Worm (Caenorhabditis elegans) whole organism, L4 larva: ENCODE data around the gene magi-1.

Experiments
- F26F4.8 ChIP-seq: fragments of 200-800 bp; sonication (Bioruptor generic); conservative IDR thresholded peaks from 2 replicates; pipeline ENCODE4 v1.3.6; 2022; ENCODE audit warnings: missing genetic modification characterization, missing compliant biosample characterization
- F37D6.2 ChIP-seq: sonication (generic microtip); optimal IDR thresholded peaks from 2 replicates; lab custom pipeline; 2016; ENCODE audit warnings: mild to moderate bottlenecking, missing genetic modification characterization, missing compliant biosample characterization
- F44E2.7 ChIP-seq: fragments of 200-800 bp; sonication (Bioruptor generic); IDR thresholded peaks from 2 replicates; pipeline ENCODE4 v2.1.2; 2022; ENCODE audit warnings: missing genetic modification characterization, missing compliant biosample characterization
- R02D3.7 ChIP-seq: fragments of 150-350 bp; sonication (generic microtip); optimal IDR thresholded peaks from 3 replicates; lab custom pipeline; 2014; ENCODE audit warnings: missing biosample characterization, missing genetic modification characterization
- T20F7.1 ChIP-seq: fragments of 200-800 bp; sonication (Bioruptor generic); optimal IDR thresholded peaks from 2 replicates; lab custom pipeline; 2018; ENCODE audit warnings: mild to moderate bottlenecking, missing genetic modification characterization, missing compliant biosample characterization
- Y48G9A.11 ChIP-seq: fragments of 200-800 bp; sonication (Bioruptor generic); IDR thresholded peaks from 2 replicates; pipeline ENCODE4 v1.3.6; 2022; ENCODE audit warnings: missing genetic modification reagents, missing genetic modification characterization, missing compliant biosample characterization
- Y75B8A.6 ChIP-seq: fragments of 200-800 bp; sonication (Bioruptor generic); IDR thresholded peaks from 2 replicates; pipeline ENCODE4 v1.3.6; 2022; ENCODE audit warnings: missing genetic modification reagents, missing genetic modification characterization, missing compliant biosample characterization
- ZK337.2 ChIP-seq: fragments of 200-800 bp; sonication (Bioruptor generic); IDR thresholded peaks from 2 replicates; pipeline ENCODE4 v1.3.6; 2022; ENCODE audit warnings: missing genetic modification reagents, missing genetic modification characterization, missing compliant biosample characterization
- ZK546.5 ChIP-seq, 2 experiments: sonication (generic microtip); optimal IDR thresholded peaks; 2 replicates each; lab custom pipeline; 2017; ENCODE audit warnings: missing biosample characterization in 2 of 2, missing genetic modification characterization in 2 of 2
- aha-1 ChIP-seq: fragments of 150-350 bp; peaks from one replicate; lab custom pipeline; 2014; ENCODE audit warnings: missing biosample characterization, missing genetic modification characterization
- ama-1 ChIP-seq: fragments of 150-350 bp; optimal IDR thresholded peaks from 2 replicates; lab custom pipeline; 2014; ENCODE audit warnings: inconsistent platforms, mixed read lengths
- ceh-20 ChIP-seq: fragments of 200-800 bp; sonication (Bioruptor generic); IDR thresholded peaks from 2 replicates; pipeline ENCODE4 v1.3.6; 2022; ENCODE audit warnings: missing genetic modification reagents, missing genetic modification characterization, missing compliant biosample characterization
- ceh-28 ChIP-seq: fragments of 150-350 bp; optimal IDR thresholded peaks from 2 replicates; lab custom pipeline; 2014; ENCODE audit warnings: missing biosample characterization, missing genetic modification reagents, missing genetic modification characterization
- ceh-62 ChIP-seq: sonication (generic microtip); optimal IDR thresholded peaks from 2 replicates; lab custom pipeline; 2017; ENCODE audit warnings: missing biosample characterization, missing genetic modification characterization
- ceh-82 ChIP-seq: sonication (generic microtip); optimal IDR thresholded peaks from 2 replicates; lab custom pipeline; 2017; ENCODE audit warnings: missing biosample characterization, missing genetic modification characterization
- ctbp-1 ChIP-seq: fragments of 200-800 bp; sonication (Bioruptor generic); IDR thresholded peaks from 2 replicates; pipeline ENCODE4 v1.3.6; 2022; ENCODE audit warnings: missing genetic modification reagents, missing genetic modification characterization, missing compliant biosample characterization
- daf-16 ChIP-seq, 3 experiments: sonication (generic microtip); optimal IDR thresholded peaks; 2 replicates each; lab custom pipeline; 2016 to 2017; ENCODE audit warnings: missing genetic modification characterization in 3 of 3, missing genetic modification reagents in 3 of 3, mild to moderate bottlenecking in 2 of 3, missing compliant biosample characterization in 2 of 3, missing biosample characterization in 1 of 3, moderate library complexity in 1 of 3
- dmd-6 ChIP-seq: fragments of 200-800 bp; sonication (Bioruptor generic); IDR thresholded peaks from 2 replicates; pipeline ENCODE4 v1.3.6; 2022; ENCODE audit warnings: missing genetic modification reagents, missing genetic modification characterization, missing compliant biosample characterization
- dmd-9 ChIP-seq: fragments of 200-800 bp; sonication (Bioruptor generic); IDR thresholded peaks from 2 replicates; pipeline ENCODE4 v1.3.6; 2022; ENCODE audit warnings: missing genetic modification reagents, missing genetic modification characterization, missing compliant biosample characterization
- duxl-1 ChIP-seq: sonication (generic microtip); optimal IDR thresholded peaks from 2 replicates; lab custom pipeline; 2016; ENCODE audit warnings: mild to moderate bottlenecking, missing genetic modification characterization, moderate library complexity, missing compliant biosample characterization; ENCODE audit not compliant: poor library complexity
- dve-1 ChIP-seq: sonication (generic microtip); optimal IDR thresholded peaks from 2 replicates; lab custom pipeline; 2017; ENCODE audit warnings: antibody characterized with exemption, mild to moderate bottlenecking, missing genetic modification characterization, missing compliant biosample characterization; ENCODE audit not compliant: insufficient read depth
- fkh-10 ChIP-seq: fragments of 150-350 bp; optimal IDR thresholded peaks from 2 replicates; lab custom pipeline; 2014; ENCODE audit warnings: missing biosample characterization, missing genetic modification reagents, missing genetic modification characterization
- hif-1 ChIP-seq, 2 experiments: sonication (generic microtip); optimal IDR thresholded peaks; 2 replicates each; lab custom pipeline; 2016 to 2017; ENCODE audit warnings: missing compliant biosample characterization in 2 of 2, missing genetic modification characterization in 2 of 2, missing genetic modification reagents in 2 of 2, missing genotype in 2 of 2, mild to moderate bottlenecking in 1 of 2
- hlh-11 ChIP-seq: fragments of 200-800 bp; sonication (Bioruptor generic); optimal IDR thresholded peaks from 2 replicates; lab custom pipeline; 2018; ENCODE audit warnings: mild to moderate bottlenecking, missing genetic modification characterization, missing compliant biosample characterization
- hlh-30 ChIP-seq: sonication (generic microtip); optimal IDR thresholded peaks from 2 replicates; lab custom pipeline; 2017; ENCODE audit warnings: antibody characterized with exemption, mild to moderate bottlenecking, missing genetic modification characterization, missing compliant biosample characterization; ENCODE audit not compliant: insufficient read depth
- hmg-1.1 ChIP-seq: fragments of 200-800 bp; sonication (Bioruptor generic); IDR thresholded peaks from 2 replicates; pipeline ENCODE4 v1.3.6; 2022; ENCODE audit warnings: missing genetic modification reagents, missing genetic modification characterization, missing compliant biosample characterization
- lir-3 ChIP-seq: sonication (generic microtip); optimal IDR thresholded peaks from 2 replicates; lab custom pipeline; 2016; ENCODE audit warnings: mild to moderate bottlenecking, missing genetic modification characterization, missing compliant biosample characterization
- lsy-2 ChIP-seq, 2 experiments: fragments of 150-350 bp in 1 of 2; sonication (generic microtip) in 1 of 2; optimal IDR thresholded peaks; 2 replicates each; lab custom pipeline; 2014 to 2017; ENCODE audit warnings: missing biosample characterization in 2 of 2, missing genetic modification characterization in 2 of 2
- mdl-1 ChIP-seq, 2 experiments: fragments of 150-350 bp in 1 of 2; sonication (generic microtip) in 1 of 2; optimal IDR thresholded peaks; 2 replicates each; lab custom pipeline; 2014 to 2017; ENCODE audit warnings: missing biosample characterization in 2 of 2, missing genetic modification characterization in 2 of 2
- mdt-29 ChIP-seq: fragments of 200-800 bp; sonication (Bioruptor generic); IDR thresholded peaks from 2 replicates; pipeline ENCODE4 v1.3.6; 2022; ENCODE audit warnings: missing genetic modification reagents, missing genetic modification characterization, missing compliant biosample characterization
- mep-1 ChIP-seq: fragments of 150-350 bp; sonication (generic microtip); optimal IDR thresholded peaks from 3 replicates; lab custom pipeline; 2014; ENCODE audit warnings: missing biosample characterization, missing genetic modification characterization
- nhr-11 ChIP-seq: fragments of 150-350 bp; optimal IDR thresholded peaks from 2 replicates; lab custom pipeline; 2014; ENCODE audit warnings: missing biosample characterization, missing genetic modification characterization
- nhr-25 ChIP-seq: sonication (generic microtip); optimal IDR thresholded peaks from 2 replicates; lab custom pipeline; 2017; ENCODE audit warnings: missing genetic modification characterization, mild to moderate bottlenecking, missing compliant biosample characterization, antibody characterized with exemption, moderate library complexity, borderline replicate concordance; ENCODE audit not compliant: insufficient read depth
- nhr-28 ChIP-seq: fragments of 150-350 bp; optimal IDR thresholded peaks from 2 replicates; lab custom pipeline; 2014; ENCODE audit warnings: missing biosample characterization, missing genetic modification characterization
- php-3 ChIP-seq: fragments of 200-800 bp; sonication (Bioruptor generic); IDR thresholded peaks from 2 replicates; pipeline ENCODE4 v1.3.6; 2022; ENCODE audit warnings: missing genetic modification reagents, missing genetic modification characterization, missing compliant biosample characterization
- pqm-1 ChIP-seq: sonication (generic microtip); optimal IDR thresholded peaks from 2 replicates; lab custom pipeline; 2017; ENCODE audit warnings: missing biosample characterization, missing genetic modification characterization
- rbr-2 ChIP-seq: sonication (generic microtip); optimal IDR thresholded peaks from 2 replicates; lab custom pipeline; 2016; ENCODE audit warnings: missing genotype, missing genetic modification characterization, missing compliant biosample characterization
- saeg-2 ChIP-seq: fragments of 200-800 bp; sonication (Bioruptor generic); IDR thresholded peaks from 2 replicates; pipeline ENCODE4 v1.3.6; 2022; ENCODE audit warnings: missing genetic modification reagents, missing genetic modification characterization, missing compliant biosample characterization
- set-16 ChIP-seq: fragments of 200-800 bp; sonication (Bioruptor generic); IDR thresholded peaks from 2 replicates; pipeline ENCODE4 v1.3.6; 2022; ENCODE audit warnings: missing genetic modification reagents, missing genetic modification characterization, missing compliant biosample characterization
- spr-1 ChIP-seq: sonication (generic microtip); optimal IDR thresholded peaks from 2 replicates; lab custom pipeline; 2016; ENCODE audit warnings: mild to moderate bottlenecking, missing genetic modification characterization, missing compliant biosample characterization
- zfp-2 ChIP-seq: sonication (generic microtip); optimal IDR thresholded peaks from 2 replicates; lab custom pipeline; 2016; ENCODE audit warnings: mild to moderate bottlenecking, missing genetic modification characterization, missing compliant biosample characterization
- zip-11 ChIP-seq: fragments of 200-800 bp; sonication (Bioruptor generic); IDR thresholded peaks from 2 replicates; pipeline ENCODE4 v1.3.6; 2022; ENCODE audit warnings: missing genetic modification characterization, missing compliant biosample characterization
- zip-2 ChIP-seq: fragments of 150-350 bp; optimal IDR thresholded peaks from 2 replicates; lab custom pipeline; 2014; ENCODE audit warnings: missing biosample characterization, missing genetic modification characterization
- ztf-11 ChIP-seq: fragments of 150-350 bp; optimal IDR thresholded peaks from 2 replicates; lab custom pipeline; 2014; ENCODE audit warnings: missing biosample characterization, missing genetic modification characterization
- ztf-7 ChIP-seq: fragments of 150-350 bp; optimal IDR thresholded peaks from 2 replicates; lab custom pipeline; 2014; ENCODE audit warnings: missing biosample characterization, missing genetic modification characterization

Gene magi-1

DNA sequence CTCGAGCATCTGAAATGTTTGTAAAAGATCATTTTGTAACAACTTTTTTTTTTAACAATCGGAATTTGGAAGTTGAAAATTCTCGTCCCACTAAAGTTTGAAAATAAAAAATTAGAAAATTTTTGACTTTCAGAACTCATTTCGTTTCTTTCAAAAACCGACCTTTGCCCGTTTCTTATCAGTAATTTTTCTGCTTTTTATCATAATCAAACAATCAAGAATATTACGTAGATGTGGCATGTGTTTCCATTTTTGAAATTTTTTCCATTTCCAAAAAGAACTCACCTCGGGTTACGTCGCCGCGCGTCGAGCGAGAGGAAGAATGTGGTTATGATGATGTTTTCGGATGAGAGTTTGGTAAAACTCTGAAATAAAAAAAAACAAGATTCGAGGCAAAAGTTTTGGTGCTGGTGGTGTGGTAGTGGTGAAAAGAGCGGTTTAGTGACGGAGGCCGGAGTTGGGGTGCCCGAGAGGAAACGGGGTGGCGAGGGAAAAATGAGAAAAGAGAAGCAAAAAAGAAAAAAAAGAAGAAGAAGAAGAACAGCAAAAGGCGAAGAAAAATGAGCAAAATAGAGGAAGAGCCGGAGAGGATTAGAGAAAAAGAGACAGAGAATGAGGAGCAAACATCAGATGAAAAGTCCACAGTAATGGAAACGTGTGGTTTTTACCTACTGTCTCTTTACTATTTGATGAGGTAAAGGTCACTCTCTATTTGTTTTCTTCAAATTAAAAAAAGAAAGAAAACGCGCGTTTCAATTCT, 46.0 kb downstream of the magi-1 start, which contains the start of gene T12A7.2 (continued):
- TF ChIP-seq duxl-1 (tag; lab: Kevin White, UChicago), result no peak
- no peak for TF ChIP-seq ceh-28 (tag; lab: Kevin White, UChicago)
- no peak for TF ChIP-seq Y75B8A.6 (GFP tag; lab: Robert Waterston, UW)
- no peak for TF ChIP-seq nhr-28 (tag; lab: Kevin White, UChicago)
- no peak for TF ChIP-seq zip-2 (tag; lab: Kevin White, UChicago)

ce11 chrIV:11765507-11765906, 50.7 kb downstream of the magi-1 start:
- TF ChIP-seq mdl-1 (tag; optimal IDR thresholded peaks at IDR 0.05; lab: Kevin White, UChicago) (peak in 1 of 2 experiments; percentile 58), rbr-2 (peak; percentile 73), zfp-2 (tag; lab: Kevin White, UChicago) (no peak), mep-1 (tag; lab: Kevin White, UChicago) (peak; percentile 52), F44E2.7 (GFP tag; lab: Robert Waterston, UW) (no peak), dmd-9 (GFP tag; lab: Robert Waterston, UW) (no peak), ceh-28 (tag; lab: Kevin White, UChicago) (peak; percentile 60), lsy-2 (tag; optimal IDR thresholded peaks at IDR 0.05; lab: Kevin White, UChicago) (peak; percentile 21 to 43), ZK337.2 (no peak), hmg-1.1 (GFP tag; lab: Robert Waterston, UW) (peak; percentile 50), zip-11 (GFP tag; lab: Robert Waterston, UW) (no peak), R02D3.7 (tag; lab: Kevin White, UChicago) (no peak), aha-1 (tag; lab: Kevin White, UChicago) (peak; percentile 74), F37D6.2 (tag; lab: Kevin White, UChicago) (peak; percentile 48), hif-1 (tag; optimal IDR thresholded peaks at IDR 0.05; lab: Kevin White, UChicago) (peak in 1 of 2 experiments; percentile 41), ctbp-1 (GFP tag; lab: Robert Waterston, UW) (peak; percentile 79), ceh-20 (GFP tag; lab: Robert Waterston, UW) (0 out of 2 replicates have a peak, but pooled peaks have one; percentile 49), fkh-10 (GFP tag; lab: Kevin White, UChicago) (peak; percentile 88), hlh-30 (peak; percentile 71), nhr-11 (tag; lab: Kevin White, UChicago) (peak; percentile 20), dmd-6 (GFP tag; lab: Robert Waterston, UW) (peak; percentile 14; the same call in 1 of the 2 replicates), F26F4.8 (GFP tag; lab: Robert Waterston, UW) (no peak), hlh-11 (tag; lab: Kevin White, UChicago) (peak; percentile 7)
- TF ChIP-seq, all 104 proteins: peak for 16

DNA sequence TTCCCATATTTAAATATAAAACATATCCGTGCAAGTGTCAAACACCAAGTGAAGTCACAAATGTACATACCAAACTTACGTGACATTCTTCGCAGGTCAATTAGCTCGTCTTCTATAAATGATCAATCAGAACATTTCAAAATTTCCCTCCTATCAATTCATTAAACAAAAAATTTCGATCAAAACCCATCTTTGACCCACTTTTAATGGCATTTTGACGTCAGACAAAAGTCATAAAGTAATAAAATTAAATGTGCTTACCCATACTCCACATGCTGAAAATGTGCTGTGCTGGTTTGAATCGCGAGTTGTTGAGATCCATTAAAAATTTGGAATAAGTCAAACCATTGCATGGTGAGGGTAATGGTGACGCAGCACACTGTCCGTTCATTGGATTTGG, 54.9 kb downstream of the magi-1 start:
- TF ChIP-seq ama-1 (lab: Kevin White, UChicago) (no peak), pqm-1 (tag; lab: Kevin White, UChicago) (no peak), ztf-7 (no peak), nhr-28 (tag; lab: Kevin White, UChicago) (peak; percentile 27), ZK546.5 (tag; optimal IDR thresholded peaks at IDR 0.05; lab: Kevin White, UChicago) (no peak), Y48G9A.11 (GFP tag; lab: Robert Waterston, UW) (no peak), php-3 (GFP tag; lab: Robert Waterston, UW) (no peak), set-16 (GFP tag; lab: Robert Waterston, UW) (no peak), lir-3 (tag; lab: Kevin White, UChicago) (no peak), hlh-11 (tag; lab: Kevin White, UChicago) (peak; percentile 7), T20F7.1 (GFP tag; lab: Kevin White, UChicago) (no peak), nhr-25 (tag; lab: Kevin White, UChicago) (no peak), daf-16 (GFP tag; optimal IDR thresholded peaks at IDR 0.05; lab: Kevin White, UChicago) (no peak), daf-16 (tag; optimal IDR thresholded peaks at IDR 0.05; lab: Kevin White, UChicago) (peak; percentile 36), dve-1 (tag; lab: Kevin White, UChicago) (peak; percentile 43), ztf-11 (no peak), spr-1 (no peak), ceh-62 (tag; lab: Kevin White, UChicago) (no peak), dmd-6 (GFP tag; lab: Robert Waterston, UW) (peak; percentile 79), mdt-29 (GFP tag; lab: Robert Waterston, UW) (no peak), saeg-2 (GFP tag; lab: Robert Waterston, UW) (no peak), ceh-82 (tag; lab: Kevin White, UChicago) (no peak), nhr-11 (tag; lab: Kevin White, UChicago) (no peak), hif-1 (tag; optimal IDR thresholded peaks at IDR 0.05; lab: Kevin White, UChicago) (no peak)
